Fruit fly (Drosophila melanogaster) whole organism, wandering third instar larva: ENCODE results near the gene shf.
A peak's percentile ranks its signal among the peaks of the same experiment; 100 is the strongest.

Experiments used
- Abd-B ChIP-seq: fragments of >200 bp; optimal IDR thresholded peaks from 2 replicates; lab custom pipeline; 2017; ENCODE audit warnings: missing biosample characterization, missing genetic modification characterization
- CG32264 ChIP-seq: fragments of 200-800 bp; sonication (Bioruptor generic); optimal IDR thresholded peaks from 2 replicates; lab custom pipeline; 2016; ENCODE audit warnings: missing biosample characterization, missing genetic modification characterization
- CG9705 ChIP-seq: fragments of 200-800 bp; sonication (Bioruptor generic); optimal IDR thresholded peaks from 2 replicates; lab custom pipeline; 2018; ENCODE audit warnings: missing biosample characterization, mild to moderate bottlenecking, missing genetic modification characterization
- CrebA ChIP-seq: fragments of 200-800 bp; sonication (Bioruptor generic); optimal IDR thresholded peaks from 2 replicates; lab custom pipeline; 2016; ENCODE audit warnings: missing biosample characterization, mild to moderate bottlenecking, missing genetic modification characterization, borderline replicate concordance
- Dfd ChIP-seq: fragments of >200 bp; optimal IDR thresholded peaks from 2 replicates; lab custom pipeline; 2017; ENCODE audit warnings: missing biosample characterization, missing genetic modification characterization
- Dif ChIP-seq: fragments of 200-275, 200-300 bp; sonication (Bioruptor generic); optimal IDR thresholded peaks from 2 replicates; lab custom pipeline; 2018; ENCODE audit warnings: missing biosample characterization, missing genetic modification characterization; ENCODE audit not compliant: partially characterized antibody
- GATAd ChIP-seq: sonication (Bioruptor generic); optimal IDR thresholded peaks from 2 replicates; lab custom pipeline; 2016; ENCODE audit warnings: missing biosample characterization, missing genetic modification characterization
- HLH106 ChIP-seq: fragments of 200-800 bp; optimal IDR thresholded peaks from 3 replicates; lab custom pipeline; 2019; ENCODE audit warnings: missing biosample characterization, mild to moderate bottlenecking, missing genetic modification characterization, moderate library complexity
- Hnf4 ChIP-seq: fragments of 200-800 bp; sonication (Bioruptor generic); optimal IDR thresholded peaks from 2 replicates; lab custom pipeline; 2016; ENCODE audit warnings: missing biosample characterization, mild to moderate bottlenecking, missing genetic modification characterization
- Hr78 ChIP-seq: fragments of >200 bp; optimal IDR thresholded peaks from 2 replicates; lab custom pipeline; 2017; ENCODE audit warnings: missing biosample characterization, missing genetic modification characterization
- Hr83 ChIP-seq: fragments of 200-300 bp; sonication (Bioruptor generic); optimal IDR thresholded peaks from 2 replicates; lab custom pipeline; 2016; ENCODE audit warnings: missing biosample characterization, mild to moderate bottlenecking, missing genetic modification characterization, moderate library complexity; ENCODE audit not compliant: poor library complexity, severe bottlenecking
- Jra ChIP-seq: sonication (Bioruptor generic); optimal IDR thresholded peaks from 2 replicates; lab custom pipeline; 2016; ENCODE audit warnings: missing biosample characterization, missing genetic modification characterization
- Mio ChIP-seq: sonication (Bioruptor generic); optimal IDR thresholded peaks from 2 replicates; lab custom pipeline; 2016; ENCODE audit warnings: missing biosample characterization, missing genetic modification characterization
- Myc ChIP-seq: fragments of >200 bp; optimal IDR thresholded peaks from 2 replicates; lab custom pipeline; 2017
- N ChIP-seq: fragments of >200 bp; optimal IDR thresholded peaks from 2 replicates; lab custom pipeline; 2018; ENCODE audit warnings: missing biosample characterization, missing external identifiers, missing genetic modification characterization
- OdsH ChIP-seq: fragments of 200-800 bp; sonication (Bioruptor generic); optimal IDR thresholded peaks from 2 replicates; lab custom pipeline; 2016; ENCODE audit warnings: missing biosample characterization, mild to moderate bottlenecking, missing genetic modification characterization
- Rel ChIP-seq, 2 experiments: fragments of 200-800 bp; sonication (Bioruptor generic) in 1 of 2; optimal IDR thresholded peaks; 2 replicates in 1 of 2; 3 replicates in 1 of 2; lab custom pipeline; 2016 to 2019; ENCODE audit warnings: mild to moderate bottlenecking in 2 of 2, missing biosample characterization in 2 of 2, missing genetic modification characterization in 2 of 2, moderate library complexity in 1 of 2
- Sp1 ChIP-seq: fragments of 200-800 bp; sonication (Bioruptor generic); optimal IDR thresholded peaks from 3 replicates; lab custom pipeline; 2019; ENCODE audit warnings: missing biosample characterization, mild to moderate bottlenecking, missing genetic modification characterization, moderate library complexity
- Vsx2 ChIP-seq: fragments of 200-300, 225-300 bp; sonication (Bioruptor generic); optimal IDR thresholded peaks from 2 replicates; lab custom pipeline; 2018; ENCODE audit warnings: missing biosample characterization, missing genetic modification characterization; ENCODE audit not compliant: partially characterized antibody
- br ChIP-seq: fragments of 200-800 bp; sonication (Bioruptor generic); optimal IDR thresholded peaks from 2 replicates; lab custom pipeline; 2016; ENCODE audit warnings: missing biosample characterization, missing genetic modification characterization
- brk ChIP-seq: fragments of 200-800 bp; sonication (Bioruptor generic); optimal IDR thresholded peaks from 2 replicates; lab custom pipeline; 2016; ENCODE audit warnings: missing biosample characterization, mild to moderate bottlenecking, missing genetic modification characterization
- dl ChIP-seq, 2 experiments: fragments of 175-275, 200-275 bp in 1 of 2; fragments of 200-275 bp in 1 of 2; sonication (Bioruptor generic); optimal IDR thresholded peaks; lab custom pipeline; 2018; ENCODE audit warnings: mild to moderate bottlenecking in 2 of 2, missing biosample characterization in 2 of 2, missing genetic modification characterization in 2 of 2, moderate library complexity in 2 of 2; ENCODE audit not compliant: partially characterized antibody in 2 of 2, insufficient read depth in 1 of 2
- dmrt93B ChIP-seq: fragments of 200-800 bp; sonication (Bioruptor generic); optimal IDR thresholded peaks from 2 replicates; lab custom pipeline; 2018; ENCODE audit warnings: missing biosample characterization, mild to moderate bottlenecking, missing genetic modification characterization
- dsf ChIP-seq: sonication (Bioruptor generic); optimal IDR thresholded peaks from 2 replicates; lab custom pipeline; 2016; ENCODE audit warnings: missing biosample characterization, missing genetic modification characterization, borderline replicate concordance
- ey ChIP-seq: fragments of 200-800 bp; sonication (Bioruptor generic); optimal IDR thresholded peaks from 2 replicates; lab custom pipeline; 2016; ENCODE audit warnings: missing biosample characterization, missing genetic modification characterization
- foxo ChIP-seq, 2 experiments: fragments of 200-800 bp; sonication (Bioruptor generic); optimal IDR thresholded peaks; 2 replicates in 1 of 2; 3 replicates in 1 of 2; lab custom pipeline; 2016 to 2017; ENCODE audit warnings: missing biosample characterization in 2 of 2, missing genetic modification characterization in 2 of 2
- fru ChIP-seq: fragments of 200-800 bp; sonication (Bioruptor generic); optimal IDR thresholded peaks from 3 replicates; lab custom pipeline; 2016; ENCODE audit warnings: missing biosample characterization, mild to moderate bottlenecking, missing genetic modification characterization
- h ChIP-seq: fragments of 200-800 bp; sonication (Bioruptor generic); optimal IDR thresholded peaks from 3 replicates; lab custom pipeline; 2016; ENCODE audit warnings: missing biosample characterization, mild to moderate bottlenecking, missing genetic modification characterization
- jim ChIP-seq: fragments of 175-275, 200-325 bp; sonication (Bioruptor generic); optimal IDR thresholded peaks from 2 replicates; lab custom pipeline; 2016; ENCODE audit warnings: missing biosample characterization, mild to moderate bottlenecking, missing genetic modification characterization
- lola ChIP-seq: fragments of >200 bp; optimal IDR thresholded peaks from 2 replicates; lab custom pipeline; 2017; ENCODE audit warnings: missing biosample characterization, missing genetic modification characterization
- pan ChIP-seq: fragments of >200 bp; optimal IDR thresholded peaks from 2 replicates; lab custom pipeline; 2017
- psq ChIP-seq: fragments of 200-800 bp; sonication (Bioruptor generic); optimal IDR thresholded peaks from 3 replicates; lab custom pipeline; 2017; ENCODE audit warnings: missing biosample characterization, mild to moderate bottlenecking, missing genetic modification characterization, moderate library complexity
- rgr ChIP-seq: fragments of 200-800 bp; sonication (Bioruptor generic); optimal IDR thresholded peaks from 3 replicates; lab custom pipeline; 2016; ENCODE audit warnings: missing biosample characterization, mild to moderate bottlenecking, missing genetic modification characterization
- sage ChIP-seq: fragments of 200-800 bp; sonication (Bioruptor generic); optimal IDR thresholded peaks from 2 replicates; lab custom pipeline; 2016; ENCODE audit warnings: missing biosample characterization, mild to moderate bottlenecking, missing genetic modification characterization
- sv ChIP-seq: fragments of 200-800 bp; sonication (Bioruptor generic); optimal IDR thresholded peaks from 3 replicates; lab custom pipeline; 2016; ENCODE audit warnings: missing biosample characterization, missing genetic modification characterization
- tai ChIP-seq: sonication (Bioruptor generic); optimal IDR thresholded peaks from 2 replicates; lab custom pipeline; 2016; ENCODE audit warnings: missing biosample characterization, missing genetic modification characterization
- usp ChIP-seq: fragments of >200 bp; optimal IDR thresholded peaks from 2 replicates; lab custom pipeline; 2017; ENCODE audit warnings: missing biosample characterization, missing genetic modification characterization
- woc ChIP-seq: sonication (Bioruptor generic); optimal IDR thresholded peaks from 2 replicates; lab custom pipeline; 2016; ENCODE audit warnings: missing biosample characterization, mild to moderate bottlenecking, missing genetic modification characterization

shf gene

dm6 chrX:6793390-6793789, 13.9 kb upstream of the shf start:
- TF ChIP-seq OdsH (GFP tag; lab: Kevin White, UChicago) = peak; percentile 45
- TF ChIP-seq rgr (GFP tag; lab: Kevin White, UChicago) = peak; percentile 69
- TF ChIP-seq fru = peak; percentile 56
- no peak for TF ChIP-seq Hr78 (GFP tag; lab: Kevin White, UChicago)
- peak; percentile 41 for TF ChIP-seq Sp1 (GFP tag; lab: Kevin White, UChicago)
- TF ChIP-seq Myc (lab: Kevin White, UChicago) = no peak
- TF ChIP-seq lola (GFP tag; lab: Kevin White, UChicago) = no peak
- TF ChIP-seq ey (GFP tag; lab: Kevin White, UChicago) = peak; percentile 63
- peak; percentile 29 for TF ChIP-seq br (GFP tag; lab: Kevin White, UChicago)
- peak; percentile 8 for TF ChIP-seq dmrt93B (GFP tag; lab: Kevin White, UChicago)
- TF ChIP-seq sv (GFP tag; lab: Kevin White, UChicago) = peak; percentile 32
- no peak for TF ChIP-seq CG32264 (GFP tag; lab: Kevin White, UChicago)
- no peak for TF ChIP-seq CG9705 (GFP tag; lab: Kevin White, UChicago)
- no peak for TF ChIP-seq Mio (GFP tag; lab: Kevin White, UChicago)
- TF ChIP-seq psq = peak; percentile 29
- TF ChIP-seq woc (GFP tag; lab: Kevin White, UChicago) = peak; percentile 30
- peak in 1 of 2 experiments; percentile 61 for TF ChIP-seq foxo (GFP tag; optimal IDR thresholded peaks at IDR 0.05; lab: Kevin White, UChicago)
- TF ChIP-seq HLH106 (tag; lab: Kevin White, UChicago) = peak; percentile 15
- TF ChIP-seq dl (GFP tag; optimal IDR thresholded peaks at IDR 0.05; lab: Kevin White, UChicago; ENCODE audit: insufficient read depth in 1 of 2, partially characterized antibody in 2 of 2) = no peak
- peak; percentile 66 for TF ChIP-seq h
- TF ChIP-seq, all 38 proteins: peak for 13

DNA sequence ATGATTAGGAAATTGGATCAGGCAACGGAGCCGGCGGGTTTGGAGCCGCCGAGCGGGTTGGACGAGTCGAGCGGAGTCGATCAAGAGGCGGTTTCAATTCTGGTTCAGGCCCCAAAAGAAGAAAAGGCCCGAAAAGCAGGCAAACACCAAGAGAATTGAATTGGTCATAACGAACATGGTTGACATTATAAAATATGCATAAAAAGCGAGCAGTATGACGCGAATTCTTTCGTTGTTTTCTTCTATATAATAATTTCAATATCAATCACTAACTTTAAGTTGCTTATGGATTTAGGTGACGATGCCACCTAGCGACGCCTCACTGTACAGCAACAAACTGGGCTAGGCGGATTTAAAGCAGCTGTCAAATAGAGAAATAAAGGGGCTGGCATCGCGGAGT, 13.4 kb upstream of the shf start:
- TF ChIP-seq br (GFP tag; lab: Kevin White, UChicago) (no peak), usp (no peak), pan (lab: Kevin White, UChicago) (no peak), fru (no peak), sv (GFP tag; lab: Kevin White, UChicago) (no peak), ey (GFP tag; lab: Kevin White, UChicago) (no peak), brk (GFP tag; lab: Kevin White, UChicago) (no peak), Vsx2 (GFP tag; lab: Kevin White, UChicago) (no peak), CG32264 (GFP tag; lab: Kevin White, UChicago) (no peak), dl (GFP tag; optimal IDR thresholded peaks at IDR 0.05; lab: Kevin White, UChicago; ENCODE audit: insufficient read depth in 1 of 2, partially characterized antibody in 2 of 2) (no peak), CrebA (no peak), Hr78 (GFP tag; lab: Kevin White, UChicago) (no peak), h (no peak), tai (GFP tag; lab: Kevin White, UChicago) (no peak), lola (GFP tag; lab: Kevin White, UChicago) (no peak), GATAd (GFP tag; lab: Kevin White, UChicago) (no peak), Hnf4 (GFP tag; lab: Kevin White, UChicago) (no peak), CG9705 (GFP tag; lab: Kevin White, UChicago) (no peak), Abd-B (GFP tag; lab: Kevin White, UChicago) (no peak)
- TF ChIP-seq, all 38 proteins: peak for 0

dm6 chrX:6791531-6791930, 12.1 kb upstream of the shf start:
- TF ChIP-seq Abd-B (GFP tag; lab: Kevin White, UChicago) (no peak), Rel (GFP tag; optimal IDR thresholded peaks at IDR 0.05; lab: Kevin White, UChicago) (no peak), Rel (tag; optimal IDR thresholded peaks at IDR 0.05; lab: Kevin White, UChicago) (no peak), CG9705 (GFP tag; lab: Kevin White, UChicago) (no peak), HLH106 (tag; lab: Kevin White, UChicago) (peak; percentile 50), CrebA (no peak), CG32264 (GFP tag; lab: Kevin White, UChicago) (peak; percentile 12), psq (peak; percentile 54), Hr78 (GFP tag; lab: Kevin White, UChicago) (no peak), jim (GFP tag; lab: Kevin White, UChicago) (no peak), Mio (GFP tag; lab: Kevin White, UChicago) (no peak), N (GFP tag; lab: Kevin White, UChicago) (no peak), dl (GFP tag; optimal IDR thresholded peaks at IDR 0.05; lab: Kevin White, UChicago; ENCODE audit: insufficient read depth in 1 of 2, partially characterized antibody in 2 of 2) (no peak), dsf (GFP tag; lab: Kevin White, UChicago) (no peak), h (peak; percentile 76), rgr (GFP tag; lab: Kevin White, UChicago) (peak; percentile 78), dmrt93B (GFP tag; lab: Kevin White, UChicago) (peak; percentile 41), br (GFP tag; lab: Kevin White, UChicago) (peak; percentile 65), tai (GFP tag; lab: Kevin White, UChicago) (no peak), fru (no peak), Myc (lab: Kevin White, UChicago) (no peak), Sp1 (GFP tag; lab: Kevin White, UChicago) (peak; percentile 55), ey (GFP tag; lab: Kevin White, UChicago) (peak; percentile 71), Vsx2 (GFP tag; lab: Kevin White, UChicago) (no peak), Hr83 (GFP tag; lab: Kevin White, UChicago) (no peak), lola (GFP tag; lab: Kevin White, UChicago) (no peak), woc (GFP tag; lab: Kevin White, UChicago) (peak; percentile 33), foxo (GFP tag; optimal IDR thresholded peaks at IDR 0.05; lab: Kevin White, UChicago) (peak in 1 of 2 experiments; percentile 74), Dfd (GFP tag; lab: Kevin White, UChicago) (no peak), Hnf4 (GFP tag; lab: Kevin White, UChicago) (no peak), brk (GFP tag; lab: Kevin White, UChicago) (no peak), pan (lab: Kevin White, UChicago) (no peak), sage (peak; percentile 22), OdsH (GFP tag; lab: Kevin White, UChicago) (peak; percentile 74), Dif (GFP tag; lab: Kevin White, UChicago) (peak; percentile 2), usp (no peak), Jra (GFP tag; lab: Kevin White, UChicago) (no peak), sv (GFP tag; lab: Kevin White, UChicago) (no peak), GATAd (GFP tag; lab: Kevin White, UChicago) (no peak)
